Worm (Caenorhabditis elegans): ENCODE data around the gene C05D9.9.
A peak's percentile ranks its signal among the peaks of the same experiment; 100 is the strongest.

C05D9.9 gene

DNA sequence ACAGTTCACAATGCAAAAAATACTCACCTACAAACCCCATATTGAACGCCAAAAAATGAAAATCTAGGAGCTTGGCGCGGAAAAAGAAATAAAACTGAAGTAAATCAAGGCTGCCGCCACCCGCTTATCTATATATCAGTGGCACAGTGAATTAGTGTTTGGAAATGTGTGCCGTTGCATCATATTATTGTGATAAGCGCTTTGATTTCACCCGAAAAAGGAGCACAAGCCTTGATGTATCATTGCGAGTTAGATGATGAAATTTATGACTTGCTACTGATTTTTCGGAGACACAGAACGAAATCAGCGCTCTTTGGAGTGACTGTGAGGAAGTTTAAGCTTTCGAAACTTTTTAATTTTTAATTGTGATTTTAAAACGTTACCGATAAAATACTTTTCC lies 24.4 kb upstream of the C05D9.9 start, which contains the start of the genes R193.2 and R193.6:
TSS of gene R193.2 (minus strand) at position 148 of the 400 bp plus-strand sequence.
TSS of gene R193.6 (plus strand) at position 350 of the 400 bp plus-strand sequence.
- no peak for TF ChIP-seq nhr-67 (tag; optimal IDR thresholded peaks at IDR 0.05)
- no peak for TF ChIP-seq ztf-4 (tag; optimal IDR thresholded peaks at IDR 0.05)
- TF ChIP-seq pqm-1 (tag; optimal IDR thresholded peaks at IDR 0.05), result peak; percentile 63
- TF ChIP-seq elt-2 (tag; optimal IDR thresholded peaks at IDR 0.05), result peak; percentile 98
- TF ChIP-seq zag-1 (tag; optimal IDR thresholded peaks at IDR 0.05), result no peak
- TF ChIP-seq unc-62 (GFP tag; optimal IDR thresholded peaks at IDR 0.05), result no peak

DNA sequence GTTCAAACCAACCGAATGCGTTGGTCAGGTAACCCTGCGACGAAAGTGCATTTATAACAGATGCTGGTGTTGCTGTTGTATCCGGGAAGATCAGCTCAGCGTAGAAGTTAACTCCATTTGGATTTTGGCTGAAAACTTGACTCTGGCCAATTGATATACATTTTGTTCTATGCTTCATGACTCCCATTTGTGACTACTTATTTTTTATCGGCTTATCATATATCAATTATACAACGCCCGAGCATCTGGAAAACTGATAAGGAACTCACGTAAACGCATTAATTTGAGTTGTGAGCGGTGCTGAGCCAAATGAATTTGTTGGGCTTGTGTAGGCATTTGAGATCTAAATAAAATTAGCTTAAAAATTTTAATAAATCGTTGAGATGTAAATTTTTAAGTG lies 23.3 kb upstream of the C05D9.9 start:
- no peak for TF ChIP-seq ceh-82 (tag; optimal IDR thresholded peaks at IDR 0.05)
- peak; percentile 64 for TF ChIP-seq pqm-1 (tag; optimal IDR thresholded peaks at IDR 0.05)
- peak; percentile 64 for TF ChIP-seq elt-2 (tag; optimal IDR thresholded peaks at IDR 0.05)

DNA sequence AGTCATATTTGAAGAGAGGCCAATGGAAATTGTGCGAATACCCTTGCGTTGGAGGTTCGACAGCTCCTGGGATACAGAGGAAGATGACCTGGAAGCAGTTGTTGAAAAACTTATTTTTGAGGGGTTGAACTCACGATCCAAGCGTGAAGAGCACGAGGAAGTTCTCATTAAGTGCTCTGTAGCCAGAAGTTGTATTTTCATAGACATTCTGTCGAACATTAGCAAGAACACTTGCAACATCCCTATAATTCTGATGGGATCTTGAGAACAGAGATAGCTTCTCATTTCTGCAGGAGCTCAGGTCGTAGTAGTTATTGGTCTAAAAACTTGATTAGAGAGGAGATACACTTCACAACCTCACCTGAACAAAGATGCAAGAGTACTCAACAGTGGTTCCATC lies 17.6 kb upstream of the C05D9.9 start:
- no peak for TF ChIP-seq snpc-4 (tag; optimal IDR thresholded peaks at IDR 0.05)
- no peak for TF ChIP-seq nhr-28 (tag; optimal IDR thresholded peaks at IDR 0.05)
- no peak for TF ChIP-seq sea-2 (GFP tag; optimal IDR thresholded peaks at IDR 0.05)
- no peak for TF ChIP-seq nhr-12 (tag; optimal IDR thresholded peaks at IDR 0.05)
- TF ChIP-seq eor-1 (tag; optimal IDR thresholded peaks at IDR 0.05), result no peak
- TF ChIP-seq lin-39 (tag; optimal IDR thresholded peaks at IDR 0.05), result no peak
- TF ChIP-seq mml-1 (tag; optimal IDR thresholded peaks at IDR 0.05), result no peak
- no peak for TF ChIP-seq aly-2 (tag; optimal IDR thresholded peaks at IDR 0.05)
- TF ChIP-seq nhr-67 (tag; optimal IDR thresholded peaks at IDR 0.05), result no peak
- no peak for TF ChIP-seq ceh-16 (tag; optimal IDR thresholded peaks at IDR 0.05)
- no peak for TF ChIP-seq egl-27 (tag; optimal IDR thresholded peaks at IDR 0.05)
- no peak for TF ChIP-seq elt-2 (tag; optimal IDR thresholded peaks at IDR 0.05)
- no peak for TF ChIP-seq ceh-82 (tag; optimal IDR thresholded peaks at IDR 0.05)
- no peak for TF ChIP-seq nhr-237 (tag; optimal IDR thresholded peaks at IDR 0.05)
- no peak for TF ChIP-seq nhr-23 (tag; optimal IDR thresholded peaks at IDR 0.05)
- TF ChIP-seq daf-12 (tag; optimal IDR thresholded peaks at IDR 0.05), result no peak

DNA sequence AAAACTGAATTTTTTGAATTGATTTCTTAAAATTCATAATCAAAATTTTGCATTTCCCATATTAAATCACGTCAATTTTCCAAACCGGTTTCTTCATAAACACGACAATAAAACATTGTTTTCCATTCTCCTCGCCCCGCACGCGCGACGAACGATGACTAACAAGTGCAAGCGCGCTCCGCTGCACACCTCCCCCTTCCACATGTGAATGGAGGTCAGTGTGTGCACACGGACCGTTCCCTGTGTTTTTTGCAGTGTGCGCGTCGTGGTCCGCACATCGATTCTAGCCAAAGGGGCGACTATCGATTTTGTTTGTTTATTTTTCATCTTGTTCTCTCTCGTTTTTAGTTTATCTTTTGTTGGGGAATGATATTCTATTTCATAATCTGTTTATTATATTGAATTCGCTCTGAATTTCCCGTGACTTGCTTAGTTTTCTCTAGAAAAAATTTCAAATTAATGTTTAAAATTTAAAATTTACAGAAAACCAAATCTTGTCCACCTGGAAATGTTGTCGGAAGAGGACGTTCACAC lies 4.5 kb upstream of the C05D9.9 start, which contains the start of gene snx-1:
TSS of gene snx-1 (plus strand) at position 484 of the 534 bp plus-strand sequence.
- TF ChIP-seq ama-1 (optimal IDR thresholded peaks at IDR 0.05), result no peak
- no peak for TF ChIP-seq aly-2 (tag; optimal IDR thresholded peaks at IDR 0.05)
- TF ChIP-seq tbx-2 (tag; optimal IDR thresholded peaks at IDR 0.05), result no peak
- TF ChIP-seq lsy-12 (tag; optimal IDR thresholded peaks at IDR 0.05), result no peak
- TF ChIP-seq nhr-43 (tag; optimal IDR thresholded peaks at IDR 0.05; ENCODE audit: poor library complexity, severe bottlenecking), result peak; percentile 38
- no peak for TF ChIP-seq R02D3.7 (tag; optimal IDR thresholded peaks at IDR 0.05)
- no peak for TF ChIP-seq ceh-82 (tag; optimal IDR thresholded peaks at IDR 0.05)
- TF ChIP-seq nfya-1 (tag; optimal IDR thresholded peaks at IDR 0.05; ENCODE audit: insufficient read depth), result peak; percentile 41
- peak; percentile 47 for TF ChIP-seq egl-5 (tag; optimal IDR thresholded peaks at IDR 0.05)
- peak; percentile 57 for TF ChIP-seq lin-15B (tag; optimal IDR thresholded peaks at IDR 0.05)
- no peak for TF ChIP-seq ztf-11 (tag; optimal IDR thresholded peaks at IDR 0.05)
- TF ChIP-seq zag-1 (tag; optimal IDR thresholded peaks at IDR 0.05), result no peak
- TF ChIP-seq elt-3 (tag; optimal IDR thresholded peaks at IDR 0.05), result no peak
- TF ChIP-seq elt-1 (tag; optimal IDR thresholded peaks at IDR 0.05), result no peak
- no peak for TF ChIP-seq daf-12 (tag; optimal IDR thresholded peaks at IDR 0.05)
- no peak for TF ChIP-seq nhr-12 (tag; optimal IDR thresholded peaks at IDR 0.05)
- TF ChIP-seq snpc-4 (tag; optimal IDR thresholded peaks at IDR 0.05), result peak; percentile 47
- no peak for TF ChIP-seq nhr-28 (tag; optimal IDR thresholded peaks at IDR 0.05)
- no peak for TF ChIP-seq nhr-76 (tag; optimal IDR thresholded peaks at IDR 0.05)
- TF ChIP-seq nhr-23 (tag; optimal IDR thresholded peaks at IDR 0.05), result peak; percentile 44
- TF ChIP-seq ceh-9 (tag; optimal IDR thresholded peaks at IDR 0.05), result no peak
- TF ChIP-seq nhr-25 (tag; optimal IDR thresholded peaks at IDR 0.05), result peak; percentile 74
- TF ChIP-seq sea-2 (GFP tag; optimal IDR thresholded peaks at IDR 0.05), result no peak
- TF ChIP-seq fkh-2 (tag; optimal IDR thresholded peaks at IDR 0.05), result no peak
- no peak for TF ChIP-seq ZK546.5 (tag; optimal IDR thresholded peaks at IDR 0.05)
- peak; percentile 58 for TF ChIP-seq elt-2 (tag; optimal IDR thresholded peaks at IDR 0.05)
- peak; percentile 64 for TF ChIP-seq pha-4 (tag; optimal IDR thresholded peaks at IDR 0.05)
- no peak for TF ChIP-seq nhr-77 (tag; optimal IDR thresholded peaks at IDR 0.05)
- TF ChIP-seq nhr-237 (tag; optimal IDR thresholded peaks at IDR 0.05), result no peak
- peak; percentile 10 for TF ChIP-seq fos-1 (tag; optimal IDR thresholded peaks at IDR 0.05)
- no peak for TF ChIP-seq egl-27 (tag; optimal IDR thresholded peaks at IDR 0.05)
- TF ChIP-seq ztf-4 (tag; optimal IDR thresholded peaks at IDR 0.05), result no peak
- TF ChIP-seq jun-1 (tag; optimal IDR thresholded peaks at IDR 0.05), result peak; percentile 61
- TF ChIP-seq nhr-11 (tag; optimal IDR thresholded peaks at IDR 0.05), result no peak
- TF ChIP-seq eor-1 (tag; optimal IDR thresholded peaks at IDR 0.05), result no peak
- no peak for TF ChIP-seq fkh-10 (GFP tag; optimal IDR thresholded peaks at IDR 0.05)
- TF ChIP-seq skn-1 (tag; optimal IDR thresholded peaks at IDR 0.05), result peak; percentile 34
- TF ChIP-seq pqm-1 (tag; optimal IDR thresholded peaks at IDR 0.05), result peak; percentile 20
- TF ChIP-seq ceh-16 (tag; optimal IDR thresholded peaks at IDR 0.05), result no peak
- no peak for TF ChIP-seq nhr-67 (tag; optimal IDR thresholded peaks at IDR 0.05)
- no peak for TF ChIP-seq mml-1 (tag; optimal IDR thresholded peaks at IDR 0.05)
- TF ChIP-seq ceh-28 (tag; optimal IDR thresholded peaks at IDR 0.05), result peak; percentile 9
- TF ChIP-seq lin-39 (tag; optimal IDR thresholded peaks at IDR 0.05), result peak; percentile 70

All from whole organism, L3 larva.